Worm (Caenorhabditis elegans): ENCODE data around the gene srsx-11.

DNA sequence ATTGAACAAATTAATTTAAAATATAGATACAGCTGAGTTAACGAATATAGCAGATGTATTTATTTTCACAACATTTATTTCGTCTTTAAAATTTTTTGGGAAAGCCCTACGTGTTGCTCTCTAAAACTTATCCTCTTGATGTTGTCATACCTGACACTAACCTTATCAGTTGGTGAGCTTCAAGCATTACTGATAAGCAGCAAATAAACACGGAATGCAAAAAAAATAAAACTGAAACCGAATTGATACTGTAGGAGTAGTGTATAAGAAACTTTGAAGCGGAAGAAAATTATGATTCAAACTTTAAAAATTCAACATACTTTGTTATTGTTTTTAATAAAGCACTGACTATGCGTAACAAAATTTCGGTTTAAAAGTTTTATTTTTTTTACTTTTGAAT is 43.9 kb downstream of the srsx-11 start:
- TF ChIP-seq ztf-23 (GFP tag; IDR thresholded peaks at IDR 0.05): no peak
- TF ChIP-seq T22C8.4 (GFP tag; IDR thresholded peaks at IDR 0.05): no peak
- TF ChIP-seq med-1 (GFP tag; optimal IDR thresholded peaks at IDR 0.05; ENCODE audit: insufficient read depth): no peak
- TF ChIP-seq flt-1 (GFP tag; IDR thresholded peaks at IDR 0.05): no peak
- TF ChIP-seq ztf-29 (GFP tag; IDR thresholded peaks at IDR 0.05): no peak
- no peak for TF ChIP-seq cog-1 (tag; optimal IDR thresholded peaks at IDR 0.05)
